Fruit fly (Drosophila melanogaster): ENCODE results near the gene CG5388.

Gene CG5388

dm6 chr3R:22372535-22372934 lies 32.4 kb upstream of the CG5388 start, which contains the start of gene CG7069:
CG7069 (plus strand) TSS chr3R:22372835.
- no peak for TF ChIP-seq Sox15 (GFP tag; optimal IDR thresholded peaks at IDR 0.05)
- TF ChIP-seq OdsH (GFP tag; optimal IDR thresholded peaks at IDR 0.05): no peak
- no peak for TF ChIP-seq fkh (GFP tag; optimal IDR thresholded peaks at IDR 0.05)
- TF ChIP-seq CG10669 (GFP tag; optimal IDR thresholded peaks at IDR 0.05): no peak
- no peak for TF ChIP-seq CG8632 (GFP tag; optimal IDR thresholded peaks at IDR 0.05)
- TF ChIP-seq CG3919 (GFP tag; optimal IDR thresholded peaks at IDR 0.05): no peak
- no peak for TF ChIP-seq salr (GFP tag; optimal IDR thresholded peaks at IDR 0.05)
- no peak for TF ChIP-seq CG31627 (GFP tag; optimal IDR thresholded peaks at IDR 0.05)
- TF ChIP-seq Sox102F (GFP tag; optimal IDR thresholded peaks at IDR 0.05): no peak
- no peak for TF ChIP-seq topi (GFP tag; optimal IDR thresholded peaks at IDR 0.05)
- no peak for TF ChIP-seq CG9139 (GFP tag; optimal IDR thresholded peaks at IDR 0.05)
- no peak for TF ChIP-seq Hr4 (GFP tag; optimal IDR thresholded peaks at IDR 0.05)
- TF ChIP-seq net (GFP tag; optimal IDR thresholded peaks at IDR 0.05): no peak
- TF ChIP-seq CG11762 (GFP tag; optimal IDR thresholded peaks at IDR 0.05; ENCODE audit: insufficient read depth): no peak
- TF ChIP-seq CG11294 (GFP tag; IDR thresholded peaks at IDR 0.05): no peak
- no peak for TF ChIP-seq CG6276 (GFP tag; optimal IDR thresholded peaks at IDR 0.05)
- TF ChIP-seq CG10631 (GFP tag; optimal IDR thresholded peaks at IDR 0.05): no peak
- TF ChIP-seq dsx (GFP tag; optimal IDR thresholded peaks at IDR 0.05; ENCODE audit: poor library complexity, severe bottlenecking): no peak
- TF ChIP-seq Lpt (GFP tag; optimal IDR thresholded peaks at IDR 0.05): no peak

- TF ChIP-seq Eip78C (GFP tag): peak; percentile 89
- TF ChIP-seq CG31627 (GFP tag; optimal IDR thresholded peaks at IDR 0.05): peak; percentile 46
- TF ChIP-seq fd85E (GFP tag; optimal IDR thresholded peaks at IDR 0.05): no peak
- TF ChIP-seq fd59A (GFP tag; optimal IDR thresholded peaks at IDR 0.05): peak; percentile 44
- peak; percentile 42 for TF ChIP-seq Ets96B (tag; optimal IDR thresholded peaks at IDR 0.05)
- peak; percentile 13 for TF ChIP-seq CG11762 (GFP tag; optimal IDR thresholded peaks at IDR 0.05; ENCODE audit: insufficient read depth)
- TF ChIP-seq CG11902 (GFP tag; optimal IDR thresholded peaks at IDR 0.05): peak; percentile 2
- peak; percentile 39 for TF ChIP-seq CG10669 (GFP tag; optimal IDR thresholded peaks at IDR 0.05)
- peak; percentile 50 for TF ChIP-seq cyc (GFP tag; optimal IDR thresholded peaks at IDR 0.05)
- TF ChIP-seq CG6808 (GFP tag; optimal IDR thresholded peaks at IDR 0.05): no peak
- peak; percentile 23 for TF ChIP-seq CG7368 (GFP tag; optimal IDR thresholded peaks at IDR 0.05)
- peak; percentile 43 for TF ChIP-seq topi (GFP tag; optimal IDR thresholded peaks at IDR 0.05)
- TF ChIP-seq Ets21C (GFP tag; optimal IDR thresholded peaks at IDR 0.05): no peak
- no peak for TF ChIP-seq Smox (GFP tag; optimal IDR thresholded peaks at IDR 0.05)
- no peak for TF ChIP-seq CG9139 (GFP tag; optimal IDR thresholded peaks at IDR 0.05)
- peak; percentile 67 for TF ChIP-seq CG32006 (GFP tag; optimal IDR thresholded peaks at IDR 0.05)
- TF ChIP-seq Sox102F (GFP tag; optimal IDR thresholded peaks at IDR 0.05): peak; percentile 74
- TF ChIP-seq CG8319 (GFP tag; optimal IDR thresholded peaks at IDR 0.05): peak; percentile 48
- peak; percentile 61 for TF ChIP-seq Gug (GFP tag; IDR thresholded peaks at IDR 0.05)
- peak; percentile 38 for TF ChIP-seq Sox14 (GFP tag; optimal IDR thresholded peaks at IDR 0.05)
- peak; percentile 75 for TF ChIP-seq esn (GFP tag; optimal IDR thresholded peaks at IDR 0.05)
- peak; percentile 39 for TF ChIP-seq CG3032 (tag; optimal IDR thresholded peaks at IDR 0.05)
- TF ChIP-seq lz (GFP tag; optimal IDR thresholded peaks at IDR 0.05): peak; percentile 51
- TF ChIP-seq CG6276 (GFP tag; optimal IDR thresholded peaks at IDR 0.05): no peak
- TF ChIP-seq acj6 (GFP tag; optimal IDR thresholded peaks at IDR 0.05): peak; percentile 72
- TF ChIP-seq CG3919 (GFP tag; optimal IDR thresholded peaks at IDR 0.05): peak; percentile 60
- TF ChIP-seq Hr38 (GFP tag; optimal IDR thresholded peaks at IDR 0.05): no peak
- peak; percentile 37 for TF ChIP-seq Hr39 (GFP tag; optimal IDR thresholded peaks at IDR 0.05)
- TF ChIP-seq achi (GFP tag; optimal IDR thresholded peaks at IDR 0.05): peak; percentile 58
- TF ChIP-seq eg (GFP tag; IDR thresholded peaks at IDR 0.05): peak; percentile 89
- peak; percentile 62 for TF ChIP-seq CG10631 (GFP tag; optimal IDR thresholded peaks at IDR 0.05)
- TF ChIP-seq Lpt (GFP tag; optimal IDR thresholded peaks at IDR 0.05): peak; percentile 53
- peak; percentile 43 for TF ChIP-seq spab (GFP tag; optimal IDR thresholded peaks at IDR 0.05)
- TF ChIP-seq net (GFP tag; optimal IDR thresholded peaks at IDR 0.05): peak; percentile 64
- no peak for TF ChIP-seq CG6854 (GFP tag; optimal IDR thresholded peaks at IDR 0.05)
- no peak for TF ChIP-seq salr (GFP tag; optimal IDR thresholded peaks at IDR 0.05)
- TF ChIP-seq Met (GFP tag; optimal IDR thresholded peaks at IDR 0.05): peak; percentile 66
- no peak for TF ChIP-seq dac (GFP tag; optimal IDR thresholded peaks at IDR 0.05)
- peak; percentile 54 for TF ChIP-seq fkh (GFP tag; optimal IDR thresholded peaks at IDR 0.05)
- peak; percentile 53 for TF ChIP-seq CG34406 (GFP tag; optimal IDR thresholded peaks at IDR 0.05)
- TF ChIP-seq Eip93F (GFP tag; optimal IDR thresholded peaks at IDR 0.05): peak; percentile 36
- no peak for TF ChIP-seq ss (GFP tag; optimal IDR thresholded peaks at IDR 0.05)
Measured at dm6 chr3R:22368777-22369214, 28.7 kb upstream of the CG5388 start.

All from whole organism, prepupa.